Fruit fly (Drosophila melanogaster) whole organism, embryonic: ENCODE results near the gene CG3662.
A peak's percentile ranks its signal among the peaks of the same experiment; 100 is the strongest.

Source experiments
- Atf-2 ChIP-seq: fragments of 200-800 bp; sonication (Bioruptor generic); optimal IDR thresholded peaks from 2 replicates; lab custom pipeline; 2016; ENCODE audit warnings: missing biosample characterization, missing genetic modification characterization
- Blimp-1 ChIP-seq: fragments of 200-800 bp; sonication (Bioruptor generic); optimal IDR thresholded peaks from 3 replicates; lab custom pipeline; 2018; ENCODE audit warnings: missing biosample characterization, missing genetic modification characterization, mild to moderate bottlenecking, moderate library complexity, missing genetic modification reagents
- Bteb2 ChIP-seq: fragments of 200-800 bp; sonication (Bioruptor generic); optimal IDR thresholded peaks from 2 replicates; lab custom pipeline; 2016; ENCODE audit warnings: missing biosample characterization, missing genetic modification characterization
- CG10462 ChIP-seq: fragments of 200-800 bp; sonication (Bioruptor generic); optimal IDR thresholded peaks from 2 replicates; lab custom pipeline; 2016; ENCODE audit warnings: missing biosample characterization, missing genetic modification characterization
- CG11696 ChIP-seq: fragments of 200-800 bp; sonication (Bioruptor generic); IDR thresholded peaks from 2 replicates; pipeline ENCODE4 v1.3.6; 2022; ENCODE audit warnings: missing biosample characterization, missing genetic modification characterization
- CG1602 ChIP-seq: fragments of 200-800 bp; sonication (Bioruptor generic); optimal IDR thresholded peaks from 3 replicates; lab custom pipeline; 2016; ENCODE audit warnings: missing biosample characterization, missing genetic modification characterization
- CG16779 ChIP-seq: fragments of 200-800 bp; sonication (Bioruptor generic); IDR thresholded peaks from 2 replicates; pipeline ENCODE4 v1.3.6; 2022; ENCODE audit warnings: missing biosample characterization, missing genetic modification characterization
- CG16813 ChIP-seq: fragments of 200-800 bp; sonication (Bioruptor generic); IDR thresholded peaks from 3 replicates; pipeline ENCODE4 v1.3.6; 2022; ENCODE audit warnings: missing biosample characterization, missing genetic modification characterization; ENCODE audit not compliant: partially characterized antibody
- CG17361 ChIP-seq: fragments of 200-800 bp; sonication (Bioruptor generic); IDR thresholded peaks from 3 replicates; pipeline ENCODE4 v1.3.6; 2022; ENCODE audit warnings: missing biosample characterization, missing genetic modification characterization
- CG17829 ChIP-seq: fragments of 200-800 bp; optimal IDR thresholded peaks from 2 replicates; lab custom pipeline; 2019; ENCODE audit warnings: missing biosample characterization, mild to moderate bottlenecking, missing genetic modification characterization, moderate library complexity
- CG2202 ChIP-seq: fragments of 200-800 bp; sonication (Bioruptor generic); optimal IDR thresholded peaks from 2 replicates; lab custom pipeline; 2018; ENCODE audit warnings: missing biosample characterization, mild to moderate bottlenecking, missing genetic modification characterization
- CG3065 ChIP-seq: fragments of 200-800 bp; sonication (Bioruptor generic); optimal IDR thresholded peaks from 2 replicates; lab custom pipeline; 2016; ENCODE audit warnings: missing biosample characterization, missing genetic modification characterization
- CG31365 ChIP-seq: fragments of 200-800 bp; sonication (Bioruptor generic); optimal IDR thresholded peaks from 2 replicates; lab custom pipeline; 2018; ENCODE audit warnings: missing biosample characterization, mild to moderate bottlenecking, missing genetic modification characterization
- CG31441 ChIP-seq: fragments of 200-800 bp; sonication (Bioruptor generic); IDR thresholded peaks from 2 replicates; pipeline ENCODE4 v1.3.6; 2022; ENCODE audit warnings: missing biosample characterization, missing genetic modification characterization
- CG6765 ChIP-seq: fragments of 200-800 bp; sonication (Bioruptor generic); optimal IDR thresholded peaks from 3 replicates; lab custom pipeline; 2017; ENCODE audit warnings: missing biosample characterization, mild to moderate bottlenecking, missing genetic modification characterization
- CG6791 ChIP-seq: fragments of 200-800 bp; sonication (Bioruptor generic); IDR thresholded peaks from 3 replicates; pipeline ENCODE4 v1.3.6; 2022; ENCODE audit warnings: missing biosample characterization, missing genetic modification characterization; ENCODE audit not compliant: partially characterized antibody
- CG8281 ChIP-seq: fragments of 200-800 bp; sonication (Bioruptor generic); optimal IDR thresholded peaks from 2 replicates; lab custom pipeline; 2018; ENCODE audit warnings: missing biosample characterization, mild to moderate bottlenecking, missing genetic modification characterization, moderate library complexity
- CG8290 ChIP-seq, 3 experiments: fragments of 200-800 bp; sonication (Bioruptor generic); optimal IDR thresholded peaks; 2 replicates each; lab custom pipeline; 2016 to 2019; ENCODE audit warnings: missing biosample characterization in 3 of 3, missing genetic modification characterization in 3 of 3, mild to moderate bottlenecking in 2 of 3, moderate library complexity in 1 of 3
- CG9215 ChIP-seq: fragments of 200-800 bp; sonication (Bioruptor generic); IDR thresholded peaks from 2 replicates; pipeline ENCODE4 v1.3.6; 2022; ENCODE audit warnings: missing biosample characterization, missing genetic modification characterization
- Dad ChIP-seq: fragments of 200-800 bp; sonication (Bioruptor generic); optimal IDR thresholded peaks from 3 replicates; lab custom pipeline; 2016; ENCODE audit warnings: missing biosample characterization, missing genetic modification characterization
- Dfd ChIP-seq, 2 experiments: fragments of >200 bp; optimal IDR thresholded peaks; 2 replicates each; lab custom pipeline; 2017; ENCODE audit warnings: missing biosample characterization in 2 of 2, missing genetic modification characterization in 2 of 2
- Ets97D ChIP-seq: fragments of 200-800 bp; sonication (Bioruptor generic); optimal IDR thresholded peaks from 3 replicates; lab custom pipeline; 2016; ENCODE audit warnings: missing biosample characterization, missing genetic modification characterization
- Gsc ChIP-seq: fragments of 200-800 bp; sonication (Bioruptor generic); IDR thresholded peaks from 2 replicates; pipeline ENCODE4 v1.3.6; 2022; ENCODE audit warnings: missing biosample characterization, missing genetic modification characterization
- H15 ChIP-seq: fragments of 200-800 bp; sonication (Bioruptor generic); IDR thresholded peaks from 3 replicates; pipeline ENCODE4 v1.3.6; 2022; ENCODE audit warnings: missing biosample characterization, missing genetic modification characterization
- Hmr ChIP-seq: fragments of 200-800 bp; sonication (Bioruptor generic); optimal IDR thresholded peaks from 3 replicates; lab custom pipeline; 2017; ENCODE audit warnings: mild to moderate bottlenecking, missing biosample characterization, missing genetic modification reagents, missing genetic modification characterization
- PHDP ChIP-seq: fragments of 200-800 bp; sonication (Bioruptor generic); optimal IDR thresholded peaks from 3 replicates; lab custom pipeline; 2018; ENCODE audit warnings: missing biosample characterization, mild to moderate bottlenecking, missing genetic modification characterization, moderate library complexity
- Ravus ChIP-seq: fragments of 200-800 bp; sonication (Bioruptor generic); IDR thresholded peaks from 2 replicates; pipeline ENCODE4 v1.3.6; 2022; ENCODE audit warnings: missing biosample characterization, missing genetic modification characterization
- Vsx1 ChIP-seq: fragments of 200-800 bp; sonication (Bioruptor generic); optimal IDR thresholded peaks from 2 replicates; lab custom pipeline; 2017; ENCODE audit warnings: missing biosample characterization, mild to moderate bottlenecking, missing genetic modification characterization, missing genetic modification reagents
- ab ChIP-seq: fragments of 200-800 bp; sonication (Bioruptor generic); optimal IDR thresholded peaks from 2 replicates; lab custom pipeline; 2016; ENCODE audit warnings: missing biosample characterization, missing genetic modification characterization
- amos ChIP-seq: fragments of 200-800 bp; sonication (Bioruptor generic); IDR thresholded peaks from 2 replicates; pipeline ENCODE4 v1.3.6; 2022; ENCODE audit warnings: missing biosample characterization, missing genetic modification characterization; ENCODE audit not compliant: partially characterized antibody
- ash1 ChIP-seq: fragments of 200-800 bp; sonication (Bioruptor generic); optimal IDR thresholded peaks from 2 replicates; lab custom pipeline; 2018; ENCODE audit warnings: missing biosample characterization, mild to moderate bottlenecking, missing genetic modification characterization
- bowl ChIP-seq: fragments of 200-800 bp; sonication (Bioruptor generic); IDR thresholded peaks from 2 replicates; pipeline ENCODE4 v1.3.6; 2022; ENCODE audit warnings: missing biosample characterization, missing genetic modification characterization
- chinmo ChIP-seq: fragments of 200-800 bp; sonication (Bioruptor generic); IDR thresholded peaks from 4 replicates; pipeline ENCODE4 v1.3.6; 2022; ENCODE audit warnings: missing biosample characterization, missing genetic modification characterization; ENCODE audit not compliant: partially characterized antibody
- esg ChIP-seq: fragments of 200-800 bp; sonication (Bioruptor generic); conservative IDR thresholded peaks from 2 replicates; pipeline ENCODE4 v1.3.6; 2022; ENCODE audit warnings: missing biosample characterization, missing genetic modification characterization
- eve ChIP-seq, 2 experiments: fragments of >200 bp; optimal IDR thresholded peaks; 2 replicates each; lab custom pipeline; 2017; ENCODE audit warnings: missing biosample characterization in 2 of 2, missing genetic modification characterization in 2 of 2
- gro ChIP-seq: fragments of 200-800 bp; sonication (Bioruptor generic); optimal IDR thresholded peaks from 2 replicates; lab custom pipeline; 2016; ENCODE audit warnings: missing biosample characterization, missing genetic modification characterization
- ind ChIP-seq: fragments of 200-800 bp; sonication (Bioruptor generic); optimal IDR thresholded peaks from 3 replicates; lab custom pipeline; 2016; ENCODE audit warnings: missing biosample characterization, missing genetic modification characterization
- nmo ChIP-seq: fragments of 200-800 bp; sonication (Bioruptor generic); optimal IDR thresholded peaks from 2 replicates; lab custom pipeline; 2018; ENCODE audit warnings: missing biosample characterization, mild to moderate bottlenecking, missing genetic modification characterization, moderate library complexity
- odd ChIP-seq: fragments of 200-800 bp; sonication (Bioruptor generic); optimal IDR thresholded peaks from 2 replicates; lab custom pipeline; 2017; ENCODE audit warnings: missing biosample characterization, mild to moderate bottlenecking, missing genetic modification characterization
- org-1 ChIP-seq: fragments of 200-800 bp; sonication (Bioruptor generic); optimal IDR thresholded peaks from 2 replicates; lab custom pipeline; 2017; ENCODE audit warnings: missing biosample characterization, missing genetic modification characterization
- pan ChIP-seq, 4 experiments: fragments of >200 bp in 3 of 4; fragments of 200-800 bp in 1 of 4; sonication (Bioruptor generic) in 1 of 4; optimal IDR thresholded peaks in 3 of 4; IDR thresholded peaks in 1 of 4; 2 replicates each; pipeline versions ENCODE4 v1.3.6 to Lab custom; 2017 to 2022; ENCODE audit warnings: missing biosample characterization in 2 of 4, missing genetic modification characterization in 2 of 4, mixed read lengths in 1 of 4
- psq ChIP-seq: fragments of 200-800 bp; sonication (Bioruptor generic); optimal IDR thresholded peaks from 2 replicates; lab custom pipeline; 2017; ENCODE audit warnings: missing biosample characterization, missing genetic modification characterization
- sc ChIP-seq, 3 experiments: fragments of >200 bp in 2 of 3; fragments of 200-800 bp in 1 of 3; sonication (Bioruptor generic) in 1 of 3; optimal IDR thresholded peaks; 2 replicates in 2 of 3; 3 replicates in 1 of 3; lab custom pipeline; 2017; ENCODE audit warnings: mild to moderate bottlenecking in 1 of 3, missing biosample characterization in 1 of 3, missing genetic modification characterization in 1 of 3, missing genetic modification reagents in 1 of 3
- sim ChIP-seq: fragments of 200-800 bp; sonication (Bioruptor generic); IDR thresholded peaks from 2 replicates; pipeline ENCODE4 v1.3.6; 2022; ENCODE audit warnings: missing biosample characterization, missing genetic modification characterization
- slbo ChIP-seq: fragments of 200-800 bp; sonication (Bioruptor generic); IDR thresholded peaks from 2 replicates; pipeline ENCODE4 v1.3.6; 2022; ENCODE audit warnings: missing biosample characterization, missing genetic modification characterization
- slp2 ChIP-seq: fragments of 200-800 bp; sonication (Bioruptor generic); optimal IDR thresholded peaks from 2 replicates; lab custom pipeline; 2016; ENCODE audit warnings: missing biosample characterization, missing genetic modification characterization
- sob ChIP-seq: fragments of 200-800 bp; sonication (Bioruptor generic); IDR thresholded peaks from 2 replicates; pipeline ENCODE4 v1.3.6; 2022; ENCODE audit warnings: missing biosample characterization, missing genetic modification characterization
- sug ChIP-seq: fragments of 200-800 bp; optimal IDR thresholded peaks from 2 replicates; lab custom pipeline; 2019; ENCODE audit warnings: missing biosample characterization, mild to moderate bottlenecking, missing genetic modification characterization, moderate library complexity
- vnd ChIP-seq: fragments of 200-800 bp; sonication (Bioruptor generic); IDR thresholded peaks from 3 replicates; pipeline ENCODE4 v1.3.6; 2022; ENCODE audit warnings: missing biosample characterization, missing genetic modification characterization; ENCODE audit not compliant: partially characterized antibody

The CG3662 gene

dm6 chr2L:850727-851257 lies 29.7 kb downstream of the CG3662 start, which contains the start of gene drongo (continued):
- TF ChIP-seq sim (0 out of 2 replicates have a peak, but pooled peaks have one; percentile 8), CG6765 (no peak), sug (tag; lab: Kevin White, UChicago) (peak; percentile 57), ab (GFP tag; lab: Kevin White, UChicago) (no peak), Ravus (GFP tag; lab: Robert Waterston, UW) (no peak), bowl (GFP tag; lab: Robert Waterston, UW) (no peak), CG9215 (GFP tag; lab: Robert Waterston, UW) (no peak), vnd (no peak), CG11696 (no peak), CG16779 (GFP tag; lab: Robert Waterston, UW) (peak; percentile 47; the same call in 1 of the 2 replicates), ash1 (peak; percentile 37), amos (GFP tag; lab: Robert Waterston, UW) (peak; percentile 58; the same call in 1 of the 2 replicates), nmo (GFP tag; lab: Kevin White, UChicago) (peak; percentile 63), Atf-2 (no peak), gro (GFP tag; lab: Kevin White, UChicago) (peak; percentile 85), psq (GFP tag; lab: Kevin White, UChicago) (peak; percentile 34), chinmo (GFP tag; lab: Robert Waterston, UW) (peak; percentile 87), Dad (peak; percentile 38), CG31441 (GFP tag; lab: Robert Waterston, UW) (no peak; the same call in 1 of the 2 replicates), pan (optimal IDR thresholded peaks at IDR 0.05; lab: Kevin White, UChicago) (no peak), pan (GFP tag; optimal IDR thresholded peaks at IDR 0.05 in 1 of 2, IDR thresholded peaks at IDR 0.05 in 1 of 2) (no peak), Blimp-1 (GFP tag; lab: Kevin White, UChicago) (no peak), esg (no peak), CG8281 (no peak), Gsc (GFP tag; lab: Robert Waterston, UW) (no peak), Dfd (GFP tag; optimal IDR thresholded peaks at IDR 0.05; lab: Kevin White, UChicago) (no peak), Vsx1 (GFP tag; lab: Kevin White, UChicago) (peak; percentile 9), CG8290 (GFP tag; optimal IDR thresholded peaks at IDR 0.05; lab: Kevin White, UChicago) (peak; percentile 38), CG8290 (tag; optimal IDR thresholded peaks at IDR 0.05; lab: Kevin White, UChicago) (peak; percentile 47 to 85), CG10462 (GFP tag; lab: Kevin White, UChicago) (no peak), slbo (GFP tag; lab: Robert Waterston, UW) (peak; percentile 33), odd (GFP tag; lab: Kevin White, UChicago) (peak; percentile 59), org-1 (GFP tag; lab: Kevin White, UChicago) (no peak), Hmr (GFP tag; lab: Kevin White, UChicago) (peak; percentile 81), CG2202 (tag; lab: Kevin White, UChicago) (peak; percentile 34), H15 (GFP tag; lab: Robert Waterston, UW) (no peak), sc (optimal IDR thresholded peaks at IDR 0.05; lab: Kevin White, UChicago) (no peak), sc (GFP tag; optimal IDR thresholded peaks at IDR 0.05; lab: Kevin White, UChicago) (no peak), CG17361 (GFP tag; lab: Robert Waterston, UW) (no peak), slp2 (GFP tag; lab: Kevin White, UChicago) (no peak), CG31365 (tag; lab: Kevin White, UChicago) (peak; percentile 6), PHDP (tag; lab: Kevin White, UChicago) (peak; percentile 55), eve (GFP tag; optimal IDR thresholded peaks at IDR 0.05; lab: Kevin White, UChicago) (no peak), CG6791 (GFP tag; lab: Robert Waterston, UW) (peak; percentile 68), CG3065 (GFP tag; lab: Kevin White, UChicago) (no peak), ind (no peak), Bteb2 (GFP tag; lab: Kevin White, UChicago) (no peak), CG16813 (peak; percentile 50; the same call in 1 of the 3 replicates), CG1602 (GFP tag; lab: Kevin White, UChicago) (no peak), sob (peak; percentile 63), Ets97D (GFP tag; lab: Kevin White, UChicago) (peak; percentile 66), CG17829 (tag; lab: Kevin White, UChicago) (peak; percentile 58)
